Worm (Caenorhabditis elegans) whole organism, L3 larva: Measurements from ENCODE around the gene zip-9.

Experiments used
- ZK546.5 ChIP-seq: sonication (generic microtip); optimal IDR thresholded peaks from 2 replicates; lab custom pipeline; 2017; ENCODE audit warnings: missing biosample characterization, missing genetic modification characterization
- aly-2 ChIP-seq: fragments of 150-350 bp; optimal IDR thresholded peaks from 2 replicates; lab custom pipeline; 2014; ENCODE audit warnings: missing biosample characterization, missing genetic modification characterization
- ama-1 ChIP-seq: fragments of 150-350 bp; optimal IDR thresholded peaks from 2 replicates; lab custom pipeline; 2018
- ceh-16 ChIP-seq: sonication (generic microtip); optimal IDR thresholded peaks from 2 replicates; lab custom pipeline; 2017; ENCODE audit warnings: missing biosample characterization, missing genetic modification characterization
- ceh-28 ChIP-seq: fragments of 150-350 bp; optimal IDR thresholded peaks from 2 replicates; lab custom pipeline; 2014; ENCODE audit warnings: missing biosample characterization, missing genetic modification reagents, missing genetic modification characterization
- ceh-9 ChIP-seq: sonication (generic microtip); optimal IDR thresholded peaks from 2 replicates; lab custom pipeline; 2018; ENCODE audit warnings: missing biosample characterization, missing genetic modification characterization
- daf-12 ChIP-seq: fragments of 150-350 bp; optimal IDR thresholded peaks from 2 replicates; lab custom pipeline; 2014; ENCODE audit warnings: missing biosample characterization, missing genetic modification reagents, missing genetic modification characterization
- egl-27 ChIP-seq: sonication (generic microtip); optimal IDR thresholded peaks from 4 replicates; lab custom pipeline; 2017; ENCODE audit warnings: missing biosample characterization, missing genetic modification reagents, missing genetic modification characterization
- egl-5 ChIP-seq: fragments of 150-350 bp; optimal IDR thresholded peaks from 2 replicates; lab custom pipeline; 2017; ENCODE audit warnings: missing biosample characterization, missing genetic modification reagents, missing genetic modification characterization, inconsistent platforms
- elt-3 ChIP-seq, 3 experiments: fragments of 150-350 bp in 1 of 3; sonication (generic microtip) in 2 of 3; optimal IDR thresholded peaks; 2 replicates in 2 of 3; 4 replicates in 1 of 3; lab custom pipeline; 2014 to 2017; ENCODE audit warnings: missing biosample characterization in 3 of 3, missing genetic modification characterization in 3 of 3
- eor-1 ChIP-seq, 2 experiments: fragments of 150-350 bp; optimal IDR thresholded peaks; 2 replicates each; lab custom pipeline; 2014 to 2018; ENCODE audit warnings: missing biosample characterization in 2 of 2, missing genetic modification characterization in 2 of 2
- fkh-10 ChIP-seq: sonication (generic microtip); optimal IDR thresholded peaks from 2 replicates; lab custom pipeline; 2017; ENCODE audit warnings: missing biosample characterization, missing genetic modification reagents, missing genetic modification characterization
- fkh-2 ChIP-seq: fragments of 150-350 bp; optimal IDR thresholded peaks from 2 replicates; lab custom pipeline; 2014; ENCODE audit warnings: missing biosample characterization, missing genetic modification reagents, missing genetic modification characterization
- fos-1 ChIP-seq: fragments of 150-350 bp; optimal IDR thresholded peaks from 2 replicates; lab custom pipeline; 2014; ENCODE audit warnings: missing biosample characterization, missing genetic modification characterization
- hmg-11 ChIP-seq: sonication (generic microtip); optimal IDR thresholded peaks from 2 replicates; lab custom pipeline; 2016; ENCODE audit warnings: missing genetic modification characterization, missing compliant biosample characterization
- lsy-12 ChIP-seq: sonication (generic microtip); optimal IDR thresholded peaks from 2 replicates; lab custom pipeline; 2016; ENCODE audit warnings: mild to moderate bottlenecking, missing genetic modification characterization, missing compliant biosample characterization
- mdl-1 ChIP-seq: fragments of 150-350 bp; optimal IDR thresholded peaks from 2 replicates; lab custom pipeline; 2014; ENCODE audit warnings: missing biosample characterization, missing genetic modification characterization
- nfya-1 ChIP-seq: sonication (generic microtip); optimal IDR thresholded peaks from 2 replicates; lab custom pipeline; 2017; ENCODE audit warnings: missing genetic modification characterization, mild to moderate bottlenecking, missing compliant biosample characterization, antibody characterized with exemption, moderate library complexity; ENCODE audit not compliant: insufficient read depth
- nhr-23 ChIP-seq: fragments of 150-350 bp; optimal IDR thresholded peaks from 2 replicates; lab custom pipeline; 2014; ENCODE audit warnings: missing biosample characterization, missing genetic modification reagents, missing genetic modification characterization
- nhr-237 ChIP-seq: fragments of 150-350 bp; optimal IDR thresholded peaks from 2 replicates; lab custom pipeline; 2014; ENCODE audit warnings: missing biosample characterization, missing genetic modification characterization
- nhr-25 ChIP-seq: sonication (generic microtip); optimal IDR thresholded peaks from 2 replicates; lab custom pipeline; 2017; ENCODE audit warnings: missing biosample characterization, missing genetic modification characterization
- nhr-28 ChIP-seq: fragments of 150-350 bp; optimal IDR thresholded peaks from 2 replicates; lab custom pipeline; 2014; ENCODE audit warnings: missing biosample characterization, missing genetic modification characterization
- nhr-43 ChIP-seq: sonication (generic microtip); optimal IDR thresholded peaks from 2 replicates; lab custom pipeline; 2016; ENCODE audit warnings: mild to moderate bottlenecking, missing genetic modification characterization, missing compliant biosample characterization; ENCODE audit not compliant: poor library complexity, severe bottlenecking
- nhr-67 ChIP-seq: fragments of 150-350 bp; optimal IDR thresholded peaks from 2 replicates; lab custom pipeline; 2014; ENCODE audit warnings: missing biosample characterization, missing genetic modification characterization
- nhr-77 ChIP-seq: fragments of 150-350 bp; optimal IDR thresholded peaks from 2 replicates; lab custom pipeline; 2014; ENCODE audit warnings: missing biosample characterization, missing genetic modification characterization
- pha-4 ChIP-seq: fragments of 150-350 bp; optimal IDR thresholded peaks from 2 replicates; lab custom pipeline; 2014; ENCODE audit warnings: missing biosample characterization, missing genetic modification reagents, missing genetic modification characterization
- sea-2 ChIP-seq: fragments of 150-350 bp; sonication (generic microtip); optimal IDR thresholded peaks from 4 replicates; lab custom pipeline; 2014; ENCODE audit warnings: missing biosample characterization, missing genetic modification reagents, missing genetic modification characterization
- skn-1 ChIP-seq: fragments of 150-350 bp; optimal IDR thresholded peaks from 2 replicates; lab custom pipeline; 2014; ENCODE audit warnings: missing biosample characterization, missing genetic modification characterization
- snpc-4 ChIP-seq: fragments of 150-350 bp; optimal IDR thresholded peaks from 2 replicates; lab custom pipeline; 2014; ENCODE audit warnings: missing biosample characterization, missing genetic modification characterization
- ztf-11 ChIP-seq: fragments of 150-350 bp; optimal IDR thresholded peaks from 2 replicates; lab custom pipeline; 2014; ENCODE audit warnings: missing biosample characterization, missing genetic modification characterization
- ztf-4 ChIP-seq: fragments of 150-350 bp; optimal IDR thresholded peaks from 2 replicates; lab custom pipeline; 2014; ENCODE audit warnings: missing biosample characterization, missing genetic modification characterization

zip-9 gene

ce11 chrV:10941150-10941549, 1.1 kb upstream of the zip-9 start, which contains the start of gene F17C11.26:
Gene F17C11.26 (plus strand): TSS chrV:10941450.
- TF ChIP-seq ztf-11 (tag; lab: Kevin White, UChicago) (no peak), ZK546.5 (tag; lab: Kevin White, UChicago) (no peak), egl-5 (tag; lab: Kevin White, UChicago) (no peak)
- TF ChIP-seq, all 47 proteins: peak for 0

- TF ChIP-seq aly-2 (tag; lab: Kevin White, UChicago) (no peak), fkh-10 (peak; percentile 74)
- TF ChIP-seq, all 47 proteins: peak for 1
Observed at ce11 chrV:10944903-10945302, 2.6 kb downstream of the zip-9 start.

DNA sequence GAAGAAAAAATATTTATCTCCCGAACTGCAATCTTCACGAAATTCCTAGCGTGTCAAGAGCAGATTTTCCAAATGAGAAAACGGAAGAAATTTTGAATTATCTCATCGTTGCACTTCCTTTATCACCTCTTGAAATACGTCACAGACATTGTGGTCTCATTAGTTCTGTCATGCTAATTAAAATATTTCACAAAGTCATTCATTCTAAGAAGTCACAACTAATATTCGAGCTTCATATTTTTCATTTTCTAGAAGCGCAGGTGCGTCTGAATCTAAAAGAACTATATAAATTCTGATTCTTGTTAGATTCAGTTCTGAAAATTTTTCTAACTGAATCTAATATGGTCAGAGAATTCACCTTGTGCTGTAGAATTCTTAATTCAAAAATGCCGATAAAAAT, 4.9 kb downstream of the zip-9 start:
- TF ChIP-seq nhr-77 (tag; lab: Kevin White, UChicago) (no peak), daf-12 (tag; lab: Kevin White, UChicago) (no peak), pha-4 (tag; lab: Kevin White, UChicago) (no peak), sea-2 (GFP tag; lab: Kevin White, UChicago) (no peak), nhr-237 (tag; lab: Kevin White, UChicago) (no peak), nhr-25 (tag; lab: Kevin White, UChicago) (no peak)
- TF ChIP-seq, all 47 proteins: peak for 0

- TF ChIP-seq pha-4 (tag; lab: Kevin White, UChicago), result no peak
- TF ChIP-seq ceh-9 (tag; lab: Kevin White, UChicago), result no peak
- TF ChIP-seq ztf-11 (tag; lab: Kevin White, UChicago), result no peak
- TF ChIP-seq snpc-4 (tag; lab: Kevin White, UChicago), result no peak
- no peak for TF ChIP-seq nhr-28
- TF ChIP-seq egl-27 (tag; lab: Kevin White, UChicago), result no peak
- TF ChIP-seq lsy-12 (tag; lab: Kevin White, UChicago), result no peak
- TF ChIP-seq fos-1 (tag; lab: Kevin White, UChicago), result no peak
- TF ChIP-seq elt-3 (tag; optimal IDR thresholded peaks at IDR 0.05; lab: Kevin White, UChicago), result no peak
- no peak for TF ChIP-seq skn-1
- no peak for TF ChIP-seq nhr-23 (tag; lab: Kevin White, UChicago)
- no peak for TF ChIP-seq nhr-43 (tag; lab: Kevin White, UChicago)
- TF ChIP-seq eor-1 (tag; optimal IDR thresholded peaks at IDR 0.05; lab: Kevin White, UChicago), result no peak
- TF ChIP-seq daf-12 (tag; lab: Kevin White, UChicago), result no peak
- TF ChIP-seq mdl-1 (tag; lab: Kevin White, UChicago), result no peak
- no peak for TF ChIP-seq ztf-4
- TF ChIP-seq ZK546.5 (tag; lab: Kevin White, UChicago), result no peak
- TF ChIP-seq, all 47 proteins: peak for 0
Observed at ce11 chrV:10947930-10948329, 5.7 kb downstream of the zip-9 start, which contains the start of gene F17C11.2. Gene F17C11.2 (plus strand): TSS chrV:10948230.

DNA sequence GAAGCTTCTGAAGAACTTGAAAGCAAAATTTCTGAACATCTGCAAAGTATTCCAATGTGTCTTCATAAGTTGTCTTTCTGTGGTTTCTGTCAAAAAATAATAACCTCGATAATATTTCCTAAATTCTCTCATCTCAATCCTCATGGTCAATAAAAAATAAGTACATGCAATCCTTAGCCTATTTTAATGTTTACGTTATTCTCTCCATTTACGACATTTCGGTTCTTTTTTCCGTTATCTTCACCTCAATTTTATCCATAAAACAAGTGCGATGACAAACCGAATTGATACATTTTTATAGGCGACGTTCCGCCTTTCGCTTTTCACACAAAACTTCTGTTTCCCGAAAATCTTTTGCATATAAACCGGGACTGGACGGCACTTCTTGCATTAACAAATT, 7.2 kb downstream of the zip-9 start, which contains the start of gene col-153:
Gene col-153 (plus strand): TSS at position 301 of the 400 bp plus-strand sequence.
- TF ChIP-seq nhr-67 (tag; lab: Kevin White, UChicago) (no peak), fkh-2 (tag; lab: Kevin White, UChicago) (no peak), nhr-77 (tag; lab: Kevin White, UChicago) (no peak), skn-1 (no peak), hmg-11 (tag; lab: Kevin White, UChicago) (no peak), ama-1 (no peak), mdl-1 (tag; lab: Kevin White, UChicago) (no peak), nhr-43 (tag; lab: Kevin White, UChicago) (no peak), fkh-10 (no peak), nfya-1 (tag; lab: Kevin White, UChicago) (no peak), pha-4 (tag; lab: Kevin White, UChicago) (no peak), lsy-12 (tag; lab: Kevin White, UChicago) (no peak), egl-27 (tag; lab: Kevin White, UChicago) (no peak), nhr-28 (no peak), ceh-16 (no peak), snpc-4 (tag; lab: Kevin White, UChicago) (no peak), ceh-28 (tag; lab: Kevin White, UChicago) (no peak), ztf-4 (no peak)
